Worm (Caenorhabditis elegans): Measurements from ENCODE around the gene C09G9.8.

The C09G9.8 gene

DNA sequence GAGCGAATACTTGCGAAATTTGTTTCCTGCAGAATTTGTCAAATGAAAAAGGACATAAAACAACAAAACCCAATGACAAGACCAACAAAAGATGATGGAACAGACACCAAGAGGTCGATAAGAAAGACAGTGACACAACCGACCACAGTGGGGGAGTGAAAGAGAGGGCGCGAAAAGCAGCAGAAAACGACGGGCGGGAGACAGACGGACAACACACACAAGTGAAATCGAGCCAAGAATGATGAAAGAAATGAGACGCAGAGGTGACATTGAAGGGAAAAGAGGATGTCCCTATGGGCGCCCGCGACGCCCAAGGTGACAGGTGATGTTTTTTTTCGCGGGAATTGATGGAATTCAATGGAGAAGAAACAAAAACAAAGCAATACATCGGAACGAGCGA, 15.2 kb upstream of the C09G9.8 start:
- TF ChIP-seq unc-62 (GFP tag; optimal IDR thresholded peaks at IDR 0.05) (peak; percentile 69), lin-32 (GFP tag; optimal IDR thresholded peaks at IDR 0.05) (no peak), unc-120 (tag; optimal IDR thresholded peaks at IDR 0.05; ENCODE audit: poor library complexity, severe bottlenecking) (peak; percentile 81)

ce11 chrIV:8867562-8867961, 13.7 kb upstream of the C09G9.8 start:
- TF ChIP-seq nhr-12 (tag; optimal IDR thresholded peaks at IDR 0.05) (no peak), ces-1 (GFP tag; optimal IDR thresholded peaks at IDR 0.05) (no peak), tbx-8 (GFP tag; optimal IDR thresholded peaks at IDR 0.05) (no peak)

DNA sequence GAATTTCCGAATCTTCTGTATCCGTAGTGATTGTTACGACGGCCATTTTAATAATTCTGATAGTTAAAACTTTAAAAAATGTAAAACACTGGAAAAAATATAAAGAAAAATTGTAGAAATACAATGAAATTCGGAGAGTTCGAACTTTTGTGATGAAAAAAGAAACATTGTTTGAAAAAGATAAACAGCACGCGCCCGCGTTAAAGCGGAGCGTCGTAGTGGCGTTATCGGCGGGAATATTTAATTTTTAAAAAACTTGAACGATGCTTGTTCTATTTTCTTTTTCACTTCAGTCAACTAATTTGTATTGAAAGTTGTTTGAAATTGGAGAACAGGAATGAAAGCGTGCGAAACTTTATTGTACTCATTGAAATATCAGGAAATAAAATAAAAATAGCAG, 11.7 kb upstream of the C09G9.8 start, which contains the start of gene npp-23:
npp-23 (minus strand) TSS at position 56 of the 400 bp plus-strand sequence.
- TF ChIP-seq nhr-2 (tag; optimal IDR thresholded peaks at IDR 0.05) (no peak), nhr-76 (tag; optimal IDR thresholded peaks at IDR 0.05) (no peak), tbx-8 (GFP tag; optimal IDR thresholded peaks at IDR 0.05) (no peak), mep-1 (tag; optimal IDR thresholded peaks at IDR 0.05) (peak; percentile 5), lin-32 (GFP tag; optimal IDR thresholded peaks at IDR 0.05) (no peak), ceh-39 (tag; optimal IDR thresholded peaks at IDR 0.05) (no peak), snpc-4 (tag; optimal IDR thresholded peaks at IDR 0.05) (no peak), unc-39 (tag; optimal IDR thresholded peaks at IDR 0.05) (no peak), ceh-43 (GFP tag; optimal IDR thresholded peaks at IDR 0.05) (no peak), flh-1 (GFP tag; optimal IDR thresholded peaks at IDR 0.05) (no peak), hlh-1 (tag; optimal IDR thresholded peaks at IDR 0.05) (peak; percentile 5), blmp-1 (tag; optimal IDR thresholded peaks at IDR 0.05) (no peak), ceh-83 (GFP tag; optimal IDR thresholded peaks at IDR 0.05) (no peak), lsy-2 (tag; optimal IDR thresholded peaks at IDR 0.05) (peak; percentile 7), nhr-12 (tag; optimal IDR thresholded peaks at IDR 0.05) (no peak), elt-3 (tag; optimal IDR thresholded peaks at IDR 0.05) (no peak)

DNA sequence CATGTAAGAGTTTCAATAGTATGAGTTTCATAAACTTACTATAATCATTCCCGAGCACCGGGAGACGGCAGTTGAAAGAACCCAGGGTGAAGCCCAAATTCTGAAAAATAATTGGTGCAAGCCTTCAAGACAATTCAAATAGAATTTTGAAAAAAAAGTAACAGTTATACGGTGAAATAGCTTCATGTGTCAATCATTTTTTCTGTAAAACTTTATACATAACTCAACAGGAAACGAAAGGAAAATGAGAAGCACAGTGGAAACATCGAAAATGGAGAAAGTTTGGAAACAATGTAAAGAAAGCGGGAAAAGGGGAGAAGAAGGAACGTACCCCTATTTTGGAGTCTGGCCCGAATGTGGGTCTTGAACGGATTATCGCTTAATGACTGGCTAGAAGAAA, 8.3 kb upstream of the C09G9.8 start, which contains the start of gene C09G9.3:
C09G9.3 (minus strand) TSS at position 101 of the 400 bp plus-strand sequence.
- TF ChIP-seq mep-1 (tag; optimal IDR thresholded peaks at IDR 0.05) (no peak), cnd-1 (tag; optimal IDR thresholded peaks at IDR 0.05) (no peak), mab-5 (tag; optimal IDR thresholded peaks at IDR 0.05) (no peak), pha-4 (tag; optimal IDR thresholded peaks at IDR 0.05) (no peak)

ce11 chrIV:8873847-8874246, 7.4 kb upstream of the C09G9.8 start, which contains the start of gene hdl-2:
Gene hdl-2, plus strand, starts transcription at chrIV:8874147.
- no peak for TF ChIP-seq sptf-1 (tag; optimal IDR thresholded peaks at IDR 0.05)
- no peak for TF ChIP-seq ceh-43 (GFP tag; optimal IDR thresholded peaks at IDR 0.05)
- no peak for TF ChIP-seq ceh-83 (GFP tag; optimal IDR thresholded peaks at IDR 0.05)
- TF ChIP-seq elt-3 (tag; optimal IDR thresholded peaks at IDR 0.05) = no peak
- no peak for TF ChIP-seq bed-3 (GFP tag; optimal IDR thresholded peaks at IDR 0.05)
- no peak for TF ChIP-seq unc-120 (tag; optimal IDR thresholded peaks at IDR 0.05; ENCODE audit: poor library complexity, severe bottlenecking)
- TF ChIP-seq ces-1 (GFP tag; optimal IDR thresholded peaks at IDR 0.05) = no peak
- no peak for TF ChIP-seq mep-1 (tag; optimal IDR thresholded peaks at IDR 0.05)
- TF ChIP-seq nhr-28 (tag; optimal IDR thresholded peaks at IDR 0.05) = no peak
- TF ChIP-seq nhr-2 (tag; optimal IDR thresholded peaks at IDR 0.05) = no peak
- TF ChIP-seq nhr-237 (tag; optimal IDR thresholded peaks at IDR 0.05) = no peak
- no peak for TF ChIP-seq M03D4.4 (tag; optimal IDR thresholded peaks at IDR 0.05)
- TF ChIP-seq cnd-1 (tag; optimal IDR thresholded peaks at IDR 0.05) = no peak
- TF ChIP-seq zip-8 (tag; optimal IDR thresholded peaks at IDR 0.05) = no peak
- no peak for TF ChIP-seq ceh-39 (tag; optimal IDR thresholded peaks at IDR 0.05)
- TF ChIP-seq mls-2 (tag; optimal IDR thresholded peaks at IDR 0.05) = no peak
- no peak for TF ChIP-seq elt-1 (tag; optimal IDR thresholded peaks at IDR 0.05; ENCODE audit: borderline replicate concordance, insufficient read depth)
- no peak for TF ChIP-seq lsy-2 (tag; optimal IDR thresholded peaks at IDR 0.05)
- TF ChIP-seq flh-1 (GFP tag; optimal IDR thresholded peaks at IDR 0.05) = no peak

ce11 chrIV:8879810-8880209, 1.5 kb upstream of the C09G9.8 start, which contains the start of gene npax-4:
Gene npax-4, minus strand, starts transcription at chrIV:8879910.
- TF ChIP-seq hlh-1 (tag; optimal IDR thresholded peaks at IDR 0.05) = no peak

Measured in whole organism, mixed stage, embryonic.